Worm (Caenorhabditis elegans): ENCODE measurements around the gene tat-1.

ce11 chrIII:12395085-12395484, 26.4 kb downstream of the tat-1 start, which contains the start of gene Y49E10.10:
- TF ChIP-seq odd-2 (tag; optimal IDR thresholded peaks at IDR 0.05), result no peak
- TF ChIP-seq C38D4.7 (GFP tag; optimal IDR thresholded peaks at IDR 0.05), result no peak
- no peak for TF ChIP-seq ref-2 (tag; optimal IDR thresholded peaks at IDR 0.05)
- TF ChIP-seq hlh-15 (tag; optimal IDR thresholded peaks at IDR 0.05), result no peak
- no peak for TF ChIP-seq nfya-1 (tag; optimal IDR thresholded peaks at IDR 0.05)
- TF ChIP-seq ama-1 (optimal IDR thresholded peaks at IDR 0.05), result no peak
- TF ChIP-seq ceh-48 (tag; optimal IDR thresholded peaks at IDR 0.05), result peak; percentile 44
- TF ChIP-seq F13H6.1 (tag; optimal IDR thresholded peaks at IDR 0.05), result no peak
- TF ChIP-seq rnt-1 (tag; optimal IDR thresholded peaks at IDR 0.05), result no peak
- no peak for TF ChIP-seq lin-11 (tag; optimal IDR thresholded peaks at IDR 0.05)
- no peak for TF ChIP-seq nhr-11 (tag; optimal IDR thresholded peaks at IDR 0.05)

Measured in whole organism, late embryonic.